4 worm cellular contexts compared by ENCODE assay signal in the genomic region with DNA sequence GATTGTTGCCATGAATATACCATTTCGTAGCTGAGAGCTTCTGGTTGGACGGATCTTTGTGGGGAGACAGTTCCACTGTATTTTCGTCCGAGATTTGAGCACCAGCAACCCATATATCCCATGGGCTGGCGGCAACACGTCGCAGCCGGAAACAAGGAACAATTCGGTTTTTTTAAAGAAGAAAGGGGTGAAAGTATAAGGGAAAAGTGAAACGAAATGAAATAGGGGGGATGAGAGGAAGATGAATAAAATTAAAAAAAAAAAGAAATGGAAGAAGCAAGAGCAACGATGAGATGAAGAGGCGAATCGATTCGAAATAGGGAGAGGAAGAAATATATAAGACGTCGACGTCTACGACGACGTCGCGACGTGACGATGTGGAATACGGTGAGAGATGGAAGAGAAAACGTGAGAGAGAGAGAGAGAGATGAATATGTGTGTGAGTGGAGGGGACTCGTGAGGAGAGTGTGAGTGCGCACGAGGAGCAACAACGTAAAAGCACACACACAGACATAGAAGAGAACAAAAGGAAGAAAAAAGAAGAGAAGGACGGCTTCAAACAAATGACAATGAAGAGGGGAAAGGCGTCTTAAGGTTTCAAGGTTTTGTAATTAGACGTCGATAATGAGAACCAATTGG.
TF ChIP-seq lines count a peak whose summit lies in the region.

A gene (minus strand): TSS at position 146 of the 639 bp plus-strand sequence.

TF ChIP-seq in whole organism, L2 larva, 48 proteins besides CTCF, POLR2A, EP300 and RAD21 (continues in another document):
- no peak for TF ChIP-seq mbf-1 (tag; optimal IDR thresholded peaks at IDR 0.05; lab: Kevin White, UChicago)
- no peak for TF ChIP-seq sma-9 (GFP tag; optimal IDR thresholded peaks at IDR 0.05; lab: Kevin White, UChicago)
- no peak for TF ChIP-seq sma-9 (tag; optimal IDR thresholded peaks at IDR 0.05; lab: Kevin White, UChicago)
- TF ChIP-seq F13H6.1 (tag; optimal IDR thresholded peaks at IDR 0.05; lab: Kevin White, UChicago), result no peak
- TF ChIP-seq unc-39 (tag; optimal IDR thresholded peaks at IDR 0.05; lab: Kevin White, UChicago), result no peak
- peak; percentile 77 for TF ChIP-seq crh-2 (tag; optimal IDR thresholded peaks at IDR 0.05; lab: Kevin White, UChicago)
- TF ChIP-seq skn-1 (tag; optimal IDR thresholded peaks at IDR 0.05; lab: Kevin White, UChicago), result no peak
- TF ChIP-seq nhr-25 (tag; optimal IDR thresholded peaks at IDR 0.05; lab: Kevin White, UChicago), result no peak
- peak; percentile 33 for TF ChIP-seq lin-13 (GFP tag; optimal IDR thresholded peaks at IDR 0.05; lab: Kevin White, UChicago)
- TF ChIP-seq ZK546.5 (tag; optimal IDR thresholded peaks at IDR 0.05; lab: Kevin White, UChicago), result no peak
- no peak for TF ChIP-seq egl-27 (tag; optimal IDR thresholded peaks at IDR 0.05; lab: Kevin White, UChicago)
- TF ChIP-seq gmeb-1 (tag; optimal IDR thresholded peaks at IDR 0.05; lab: Kevin White, UChicago), result no peak
- TF ChIP-seq lin-11 (tag; optimal IDR thresholded peaks at IDR 0.05; lab: Kevin White, UChicago), result peak; percentile 44
- no peak for TF ChIP-seq nhr-12 (tag; optimal IDR thresholded peaks at IDR 0.05; lab: Kevin White, UChicago)
- no peak for TF ChIP-seq ztf-1 (GFP tag; conservative IDR thresholded peaks at IDR 0.05; lab: Robert Waterston, UW)
- no peak for TF ChIP-seq sma-3 (GFP tag; optimal IDR thresholded peaks at IDR 0.05; lab: Kevin White, UChicago)
- TF ChIP-seq aly-2 (tag; optimal IDR thresholded peaks at IDR 0.05; lab: Kevin White, UChicago), result no peak
- peak; percentile 89 for TF ChIP-seq unc-55 (GFP tag; optimal IDR thresholded peaks at IDR 0.05; lab: Kevin White, UChicago)
- TF ChIP-seq ztf-4 (tag; optimal IDR thresholded peaks at IDR 0.05; lab: Kevin White, UChicago), result no peak
- peak; percentile 37 for TF ChIP-seq nhr-6 (tag; optimal IDR thresholded peaks at IDR 0.05; lab: Kevin White, UChicago)
- TF ChIP-seq mab-5 (tag; optimal IDR thresholded peaks at IDR 0.05; lab: Kevin White, UChicago), result no peak
- TF ChIP-seq nhr-11 (tag; optimal IDR thresholded peaks at IDR 0.05; lab: Kevin White, UChicago), result no peak

TF ChIP-seq in whole organism, L4 larva, 104 proteins besides CTCF, POLR2A, EP300 and RAD21 (continues in another document):
- TF ChIP-seq pha-4 (GFP tag; IDR thresholded peaks at IDR 0.05; lab: Robert Waterston, UW) (no peak), pha-4 (tag; optimal IDR thresholded peaks at IDR 0.05; lab: Kevin White, UChicago) (no peak), zip-2 (tag; optimal IDR thresholded peaks at IDR 0.05; lab: Kevin White, UChicago) (no peak), lsy-2 (tag; optimal IDR thresholded peaks at IDR 0.05; lab: Kevin White, UChicago) (peak; percentile 45 to 53), aha-1 (tag; lab: Kevin White, UChicago) (peak; percentile 32), Y75B8A.6 (GFP tag; IDR thresholded peaks at IDR 0.05; lab: Robert Waterston, UW) (no peak), rbr-2 (tag; optimal IDR thresholded peaks at IDR 0.05; lab: Kevin White, UChicago) (peak; percentile 56), lim-7 (GFP tag; IDR thresholded peaks at IDR 0.05; lab: Robert Waterston, UW) (no peak), nhr-6 (tag; optimal IDR thresholded peaks at IDR 0.05; lab: Kevin White, UChicago) (no peak), saeg-2 (GFP tag; IDR thresholded peaks at IDR 0.05; lab: Robert Waterston, UW) (no peak), hlh-30 (tag; optimal IDR thresholded peaks at IDR 0.05; lab: Kevin White, UChicago; ENCODE audit: insufficient read depth) (peak; percentile 89), dve-1 (tag; optimal IDR thresholded peaks at IDR 0.05; lab: Kevin White, UChicago; ENCODE audit: insufficient read depth) (no peak), F26F4.8 (GFP tag; conservative IDR thresholded peaks at IDR 0.05; lab: Robert Waterston, UW) (no peak), fkh-10 (GFP tag; optimal IDR thresholded peaks at IDR 0.05; lab: Kevin White, UChicago) (peak; percentile 37), spr-3 (GFP tag; optimal IDR thresholded peaks at IDR 0.05; lab: Kevin White, UChicago) (no peak), arid-1 (GFP tag; conservative IDR thresholded peaks at IDR 0.05; lab: Robert Waterston, UW) (no peak), lin-29 (GFP tag; IDR thresholded peaks at IDR 0.05; lab: Robert Waterston, UW) (no peak), F10B5.3 (tag; optimal IDR thresholded peaks at IDR 0.05; lab: Kevin White, UChicago) (no peak), Y105C5A.15 (GFP tag; IDR thresholded peaks at IDR 0.05; lab: Robert Waterston, UW) (no peak), unc-62 (GFP tag; optimal IDR thresholded peaks at IDR 0.05 in 1 of 2; lab: Kevin White, UChicago) (peak in 1 of 2 experiments; percentile 95), unc-62 (tag; optimal IDR thresholded peaks at IDR 0.05; lab: Kevin White, UChicago) (no peak), hmg-1.1 (GFP tag; IDR thresholded peaks at IDR 0.05; lab: Robert Waterston, UW) (peak; percentile 64)

TF ChIP-seq in whole organism, late embryonic, 69 proteins besides CTCF, POLR2A, EP300 and RAD21:
- peak; percentile 86 for TF ChIP-seq hlh-30 (tag; optimal IDR thresholded peaks at IDR 0.05; lab: Kevin White, UChicago; ENCODE audit: insufficient read depth)
- peak; percentile 69 for TF ChIP-seq unc-42 (tag; optimal IDR thresholded peaks at IDR 0.05; lab: Kevin White, UChicago)
- peak; percentile 8 for TF ChIP-seq hlh-6 (tag; optimal IDR thresholded peaks at IDR 0.05; lab: Kevin White, UChicago)
- TF ChIP-seq nfya-1 (tag; optimal IDR thresholded peaks at IDR 0.05; lab: Kevin White, UChicago), result peak; percentile 51
- TF ChIP-seq pros-1 (tag; optimal IDR thresholded peaks at IDR 0.05; lab: Kevin White, UChicago), result no peak
- TF ChIP-seq ceh-9 (tag; optimal IDR thresholded peaks at IDR 0.05; lab: Kevin White, UChicago), result no peak
- TF ChIP-seq ceh-48 (tag; optimal IDR thresholded peaks at IDR 0.05; lab: Kevin White, UChicago), result peak; percentile 34
- TF ChIP-seq ceh-14 (tag; optimal IDR thresholded peaks at IDR 0.05; lab: Kevin White, UChicago), result peak; percentile 85
- peak; percentile 0 for TF ChIP-seq syd-9 (tag; optimal IDR thresholded peaks at IDR 0.05; lab: Kevin White, UChicago)
- peak; percentile 71 for TF ChIP-seq ceh-31 (tag; optimal IDR thresholded peaks at IDR 0.05; lab: Kevin White, UChicago)
- TF ChIP-seq ceh-34 (tag; optimal IDR thresholded peaks at IDR 0.05; lab: Kevin White, UChicago), result peak; percentile 25
- peak; percentile 57 for TF ChIP-seq lim-6 (tag; optimal IDR thresholded peaks at IDR 0.05; lab: Kevin White, UChicago)
- TF ChIP-seq odd-2 (tag; optimal IDR thresholded peaks at IDR 0.05; lab: Kevin White, UChicago), result no peak
- TF ChIP-seq ceh-18 (tag; optimal IDR thresholded peaks at IDR 0.05; lab: Kevin White, UChicago), result peak; percentile 34
- TF ChIP-seq fax-1 (tag; optimal IDR thresholded peaks at IDR 0.05; lab: Kevin White, UChicago), result peak; percentile 28
- TF ChIP-seq sox-2 (GFP tag; IDR thresholded peaks at IDR 0.05; lab: Robert Waterston, UW), result peak; percentile 12; the same call in 1 of the 2 replicates
- TF ChIP-seq C08G9.2 (tag; optimal IDR thresholded peaks at IDR 0.05; lab: Kevin White, UChicago), result peak; percentile 39
- TF ChIP-seq tbx-2 (tag; optimal IDR thresholded peaks at IDR 0.05; lab: Kevin White, UChicago), result peak; percentile 58
- TF ChIP-seq ceh-2 (tag; optimal IDR thresholded peaks at IDR 0.05; lab: Kevin White, UChicago), result peak; percentile 3
- TF ChIP-seq ets-4 (tag; optimal IDR thresholded peaks at IDR 0.05; lab: Kevin White, UChicago), result no peak
TF ChIP-seq in whole organism, late embryonic: peak in this region for 16.

TF ChIP-seq in whole organism, mixed stage, embryonic, 35 proteins besides CTCF, POLR2A, EP300 and RAD21:
- TF ChIP-seq drap-1 (GFP tag; optimal IDR thresholded peaks at IDR 0.05; lab: Kevin White, UChicago) (no peak), sptf-1 (tag; optimal IDR thresholded peaks at IDR 0.05; lab: Kevin White, UChicago) (peak; percentile 38), cnd-1 (tag; optimal IDR thresholded peaks at IDR 0.05; lab: Kevin White, UChicago) (no peak), mep-1 (tag; optimal IDR thresholded peaks at IDR 0.05; lab: Kevin White, UChicago) (peak; percentile 35), unc-62 (GFP tag; optimal IDR thresholded peaks at IDR 0.05; lab: Kevin White, UChicago) (peak; percentile 25), nhr-237 (tag; optimal IDR thresholded peaks at IDR 0.05; lab: Kevin White, UChicago) (no peak), lin-13 (tag; optimal IDR thresholded peaks at IDR 0.05; lab: Kevin White, UChicago) (no peak), ces-1 (GFP tag; optimal IDR thresholded peaks at IDR 0.05; lab: Kevin White, UChicago) (peak; percentile 59), tbx-8 (GFP tag; optimal IDR thresholded peaks at IDR 0.05; lab: Kevin White, UChicago) (no peak), mab-5 (tag; optimal IDR thresholded peaks at IDR 0.05; lab: Kevin White, UChicago) (no peak), hlh-1 (tag; optimal IDR thresholded peaks at IDR 0.05; lab: Kevin White, UChicago) (no peak), lsy-2 (tag; optimal IDR thresholded peaks at IDR 0.05; lab: Kevin White, UChicago) (peak; percentile 1), ztf-11 (tag; optimal IDR thresholded peaks at IDR 0.05; lab: Kevin White, UChicago) (no peak), zip-8 (tag; optimal IDR thresholded peaks at IDR 0.05; lab: Kevin White, UChicago) (no peak)
TF ChIP-seq in whole organism, mixed stage, embryonic: peak in this region for 5.
